Fruit fly (Drosophila melanogaster): Measurements from ENCODE around the gene CG34338.

Gene CG34338

dm6 chrX:7791086-7791485 lies 22.5 kb downstream of the CG34338 start:
- TF ChIP-seq gl (tag; optimal IDR thresholded peaks at IDR 0.05): no peak
- no peak for TF ChIP-seq CG10348 (GFP tag; IDR thresholded peaks at IDR 0.05)
- no peak for TF ChIP-seq Snoo (tag; optimal IDR thresholded peaks at IDR 0.05)
- no peak for TF ChIP-seq D1 (tag; optimal IDR thresholded peaks at IDR 0.05)
- TF ChIP-seq CG13204 (GFP tag; optimal IDR thresholded peaks at IDR 0.05): no peak
- no peak for TF ChIP-seq EcR (GFP tag; optimal IDR thresholded peaks at IDR 0.05)
- no peak for TF ChIP-seq CG17806 (tag; optimal IDR thresholded peaks at IDR 0.05)
- TF ChIP-seq CG15710 (tag; optimal IDR thresholded peaks at IDR 0.05): no peak
- no peak for TF ChIP-seq CG14655 (GFP tag; optimal IDR thresholded peaks at IDR 0.05)
- TF ChIP-seq rn (GFP tag; IDR thresholded peaks at IDR 0.05): no peak
- no peak for TF ChIP-seq CG8301 (tag; optimal IDR thresholded peaks at IDR 0.05)
- TF ChIP-seq CG12605 (GFP tag; IDR thresholded peaks at IDR 0.05): no peak

dm6 chrX:7801085-7801484 lies 32.5 kb downstream of the CG34338 start:
- TF ChIP-seq Snoo (tag; optimal IDR thresholded peaks at IDR 0.05): no peak
- peak; percentile 19 for TF ChIP-seq CG17806 (tag; optimal IDR thresholded peaks at IDR 0.05)
- TF ChIP-seq gl (tag; optimal IDR thresholded peaks at IDR 0.05): no peak
- TF ChIP-seq CG4496 (GFP tag; IDR thresholded peaks at IDR 0.05): no peak
- peak; percentile 24 for TF ChIP-seq CG8159 (tag; optimal IDR thresholded peaks at IDR 0.05)
- no peak for TF ChIP-seq CG13204 (GFP tag; optimal IDR thresholded peaks at IDR 0.05)

Measured in whole organism, pupa.